Fruit fly (Drosophila melanogaster) Kc167 (cell line): ENCODE measurements around the gene ND-13A.

Experiments
- Myc ChIP-seq: fragments of >200 bp; optimal IDR thresholded peaks from 2 replicates; lab custom pipeline; 2017; ENCODE audit warnings: missing external identifiers
- Sin3A ChIP-seq: fragments of >200 bp; optimal IDR thresholded peaks from 2 replicates; lab custom pipeline; 2018; ENCODE audit warnings: missing external identifiers
- h ChIP-seq: fragments of >200 bp; optimal IDR thresholded peaks from 3 replicates; lab custom pipeline; 2018; ENCODE audit warnings: missing external identifiers
- insv ChIP-seq: fragments of >200 bp; optimal IDR thresholded peaks from 3 replicates; lab custom pipeline; 2018; ENCODE audit warnings: missing external identifiers
- psq ChIP-seq: fragments of >200 bp; optimal IDR thresholded peaks from 2 replicates; lab custom pipeline; 2017; ENCODE audit warnings: missing external identifiers
- ttk ChIP-seq: sonication (Bioruptor generic); optimal IDR thresholded peaks from 2 replicates; lab custom pipeline; 2017; ENCODE audit warnings: missing external identifiers

The ND-13A gene

DNA sequence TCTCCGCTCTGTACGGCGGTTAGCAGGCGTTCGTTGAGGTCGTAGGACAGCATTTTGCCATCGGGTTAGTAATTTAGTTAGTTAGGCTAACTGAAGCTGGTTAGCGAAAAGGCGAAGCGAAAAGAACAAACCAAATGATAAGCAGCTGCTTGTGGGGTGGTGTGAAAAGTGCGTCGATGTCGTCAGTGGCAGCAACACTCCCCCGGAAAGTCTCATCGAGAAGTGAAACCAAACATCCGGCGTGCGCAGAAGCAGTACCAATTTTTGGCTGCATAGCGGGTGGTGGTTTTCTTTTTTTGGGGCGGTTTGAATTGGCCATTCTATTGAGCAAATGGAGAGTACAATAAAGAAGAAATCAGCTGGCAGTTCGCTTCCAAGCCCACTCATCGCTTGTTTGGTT lies 49.3 kb downstream of the ND-13A start, which contains the start of gene CG9121:
TSS of gene CG9121 (minus strand) at position 238 of the 400 bp plus-strand sequence.
- TF ChIP-seq ttk (lab: Kevin White, UChicago): no peak
- no peak for TF ChIP-seq psq (lab: Kevin White, UChicago)
- TF ChIP-seq insv: no peak
- TF ChIP-seq Myc (lab: Kevin White, UChicago): no peak
- TF ChIP-seq h: no peak
- no peak for TF ChIP-seq Sin3A (lab: Kevin White, UChicago)

DNA sequence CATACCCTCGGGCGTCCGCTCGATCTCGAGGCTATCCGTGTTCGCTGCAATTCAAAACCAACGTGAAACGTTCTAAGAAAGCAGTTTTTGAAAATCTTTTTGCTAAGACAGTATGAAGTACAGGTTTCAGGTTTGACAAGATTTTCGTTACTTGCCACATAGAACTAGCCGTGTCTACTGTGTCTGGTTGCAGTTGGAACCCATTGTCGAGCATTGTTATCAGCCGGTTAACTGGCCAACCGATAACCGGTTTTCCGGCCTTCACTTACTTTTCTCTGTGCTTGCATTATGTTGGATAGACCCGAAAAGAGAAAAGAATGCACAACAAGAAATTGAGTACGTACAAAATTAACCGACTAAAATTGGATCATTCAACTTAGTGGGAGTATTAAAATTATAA lies 50.1 kb downstream of the ND-13A start:
- TF ChIP-seq psq (lab: Kevin White, UChicago) (no peak), Sin3A (lab: Kevin White, UChicago) (no peak), insv (no peak), ttk (lab: Kevin White, UChicago) (no peak), Myc (lab: Kevin White, UChicago) (no peak), h (no peak)
